Worm (Caenorhabditis elegans): ENCODE measurements around the gene sqt-3.

- no peak for TF ChIP-seq lir-1 (GFP tag; conservative IDR thresholded peaks at IDR 0.05)
- no peak for TF ChIP-seq lin-54 (GFP tag; optimal IDR thresholded peaks at IDR 0.05)
- no peak for TF ChIP-seq snpc-3.4 (tag; optimal IDR thresholded peaks at IDR 0.05)
- no peak for TF ChIP-seq Y56A3A.18 (GFP tag; IDR thresholded peaks at IDR 0.05)
Measured at ce11 chrV:12354193-12354830, 1.8 kb downstream of the sqt-3 start.
